Worm (Caenorhabditis elegans): ENCODE data around the gene sbp-1.

The sbp-1 gene

ce11 chrIII:11452530-11452929 is 10.2 kb upstream of the sbp-1 start:
- TF ChIP-seq nhr-11 (tag; optimal IDR thresholded peaks at IDR 0.05) (no peak), lin-39 (tag; optimal IDR thresholded peaks at IDR 0.05) (no peak), elt-3 (tag; optimal IDR thresholded peaks at IDR 0.05) (no peak), ztf-4 (tag; optimal IDR thresholded peaks at IDR 0.05) (no peak), skn-1 (tag; optimal IDR thresholded peaks at IDR 0.05) (no peak), fos-1 (tag; optimal IDR thresholded peaks at IDR 0.05) (no peak), jun-1 (tag; optimal IDR thresholded peaks at IDR 0.05) (no peak), lin-15B (tag; optimal IDR thresholded peaks at IDR 0.05) (no peak), unc-62 (GFP tag; optimal IDR thresholded peaks at IDR 0.05) (no peak), egl-27 (tag; optimal IDR thresholded peaks at IDR 0.05) (no peak), nhr-237 (tag; optimal IDR thresholded peaks at IDR 0.05) (no peak), nhr-25 (tag; optimal IDR thresholded peaks at IDR 0.05) (no peak), fkh-10 (GFP tag; optimal IDR thresholded peaks at IDR 0.05) (no peak), mdl-1 (tag; optimal IDR thresholded peaks at IDR 0.05) (no peak), hmg-11 (tag; optimal IDR thresholded peaks at IDR 0.05) (no peak), pha-4 (tag; optimal IDR thresholded peaks at IDR 0.05) (no peak), nhr-12 (tag; optimal IDR thresholded peaks at IDR 0.05) (no peak), eor-1 (tag; optimal IDR thresholded peaks at IDR 0.05) (no peak), nhr-28 (tag; optimal IDR thresholded peaks at IDR 0.05) (no peak), nhr-43 (tag; optimal IDR thresholded peaks at IDR 0.05; ENCODE audit: poor library complexity, severe bottlenecking) (no peak)

ce11 chrIII:11451380-11451779 is 9.0 kb upstream of the sbp-1 start:
- TF ChIP-seq ceh-28 (tag; optimal IDR thresholded peaks at IDR 0.05) = no peak
- peak; percentile 16 for TF ChIP-seq elt-2 (tag; optimal IDR thresholded peaks at IDR 0.05)

- TF ChIP-seq egl-5 (tag; optimal IDR thresholded peaks at IDR 0.05) = peak; percentile 99
- no peak for TF ChIP-seq nhr-12 (tag; optimal IDR thresholded peaks at IDR 0.05)
These were observed 6.0 kb upstream of the sbp-1 start for ce11 chrIII:11448330-11448729.

- TF ChIP-seq nhr-43 (tag; optimal IDR thresholded peaks at IDR 0.05; ENCODE audit: poor library complexity, severe bottlenecking) = no peak
These were observed 4.5 kb upstream of the sbp-1 start for ce11 chrIII:11446826-11447225.

ce11 chrIII:11444796-11445386 is 2.5 kb upstream of the sbp-1 start:
- TF ChIP-seq mml-1 (tag; optimal IDR thresholded peaks at IDR 0.05) = no peak
- TF ChIP-seq pqm-1 (tag; optimal IDR thresholded peaks at IDR 0.05) = no peak
- TF ChIP-seq ceh-16 (tag; optimal IDR thresholded peaks at IDR 0.05) = no peak
- peak; percentile 48 for TF ChIP-seq nhr-25 (tag; optimal IDR thresholded peaks at IDR 0.05)
- TF ChIP-seq nhr-43 (tag; optimal IDR thresholded peaks at IDR 0.05; ENCODE audit: poor library complexity, severe bottlenecking) = no peak
- no peak for TF ChIP-seq zag-1 (tag; optimal IDR thresholded peaks at IDR 0.05)
- peak; percentile 92 for TF ChIP-seq pha-4 (tag; optimal IDR thresholded peaks at IDR 0.05)
- TF ChIP-seq nfya-1 (tag; optimal IDR thresholded peaks at IDR 0.05; ENCODE audit: insufficient read depth) = peak; percentile 56
- TF ChIP-seq elt-2 (tag; optimal IDR thresholded peaks at IDR 0.05) = peak; percentile 33
- peak; percentile 69 for TF ChIP-seq ceh-28 (tag; optimal IDR thresholded peaks at IDR 0.05)

ce11 chrIII:11443408-11443994 is 1.1 kb upstream of the sbp-1 start:
- TF ChIP-seq ceh-9 (tag; optimal IDR thresholded peaks at IDR 0.05) (no peak), pha-4 (tag; optimal IDR thresholded peaks at IDR 0.05) (peak; percentile 37), elt-2 (tag; optimal IDR thresholded peaks at IDR 0.05) (peak; percentile 45)

Data from whole organism, L3 larva.